Fruit fly (Drosophila melanogaster) whole organism, embryonic: ENCODE measurements around the gene CG31677.

Experiments
- Asciz ChIP-seq: fragments of 200-800 bp; sonication (Bioruptor generic); optimal IDR thresholded peaks from 2 replicates; lab custom pipeline; 2017; ENCODE audit warnings: missing biosample characterization, mild to moderate bottlenecking, missing genetic modification characterization, missing genetic modification reagents
- Blimp-1 ChIP-seq: fragments of 200-800 bp; sonication (Bioruptor generic); optimal IDR thresholded peaks from 3 replicates; lab custom pipeline; 2018; ENCODE audit warnings: missing biosample characterization, missing genetic modification characterization, mild to moderate bottlenecking, moderate library complexity, missing genetic modification reagents
- Bteb2 ChIP-seq: fragments of 200-800 bp; sonication (Bioruptor generic); optimal IDR thresholded peaks from 2 replicates; lab custom pipeline; 2016; ENCODE audit warnings: missing biosample characterization, missing genetic modification characterization
- CG10267 ChIP-seq: fragments of 200-800 bp; sonication (Bioruptor generic); optimal IDR thresholded peaks from 2 replicates; lab custom pipeline; 2018; ENCODE audit warnings: missing biosample characterization, mild to moderate bottlenecking, missing genetic modification characterization, moderate library complexity
- CG12155 ChIP-seq: fragments of 200-800 bp; sonication (Bioruptor generic); optimal IDR thresholded peaks from 3 replicates; lab custom pipeline; 2016; ENCODE audit warnings: missing biosample characterization, missing genetic modification characterization
- CG12236 ChIP-seq: fragments of 200-800 bp; sonication (Bioruptor generic); optimal IDR thresholded peaks from 2 replicates; lab custom pipeline; 2016; ENCODE audit warnings: missing biosample characterization, missing genetic modification characterization
- CG13624 ChIP-seq: fragments of 200-800 bp; sonication (Bioruptor generic); optimal IDR thresholded peaks from 2 replicates; lab custom pipeline; 2016; ENCODE audit warnings: missing biosample characterization, missing genetic modification characterization
- CG14441 ChIP-seq: fragments of 200-800 bp; sonication (Bioruptor generic); IDR thresholded peaks from 2 replicates; pipeline ENCODE4 v1.3.6; 2022; ENCODE audit warnings: missing biosample characterization, missing genetic modification characterization
- CG15601 ChIP-seq: fragments of 200-800 bp; sonication (Bioruptor generic); optimal IDR thresholded peaks from 3 replicates; lab custom pipeline; 2019; ENCODE audit warnings: missing biosample characterization, mild to moderate bottlenecking, missing genetic modification characterization, moderate library complexity
- CG15696 ChIP-seq: fragments of 200-800 bp; sonication (Bioruptor generic); optimal IDR thresholded peaks from 2 replicates; lab custom pipeline; 2019; ENCODE audit warnings: missing biosample characterization, mild to moderate bottlenecking, missing genetic modification characterization, moderate library complexity
- CG17385 ChIP-seq: fragments of 200-800 bp; sonication (Bioruptor generic); optimal IDR thresholded peaks from 3 replicates; lab custom pipeline; 2018; ENCODE audit warnings: missing biosample characterization, mild to moderate bottlenecking, missing genetic modification characterization
- CG18011 ChIP-seq: fragments of 200-800 bp; sonication (Bioruptor generic); optimal IDR thresholded peaks from 2 replicates; lab custom pipeline; 2017; ENCODE audit warnings: missing biosample characterization, missing genetic modification characterization, mild to moderate bottlenecking, moderate library complexity, missing genotype
- CG18262 ChIP-seq: fragments of 200-800 bp; optimal IDR thresholded peaks from 3 replicates; lab custom pipeline; 2019; ENCODE audit warnings: missing biosample characterization, mild to moderate bottlenecking, missing genetic modification characterization, moderate library complexity
- CG2875 ChIP-seq: fragments of 200-800 bp; sonication (Bioruptor generic); optimal IDR thresholded peaks from 2 replicates; lab custom pipeline; 2017; ENCODE audit warnings: missing biosample characterization, mild to moderate bottlenecking, missing genetic modification characterization, missing genetic modification reagents
- CG31224 ChIP-seq: fragments of 200-800 bp; sonication (Bioruptor generic); IDR thresholded peaks from 2 replicates; pipeline ENCODE4 v1.3.6; 2022; ENCODE audit warnings: missing biosample characterization, missing genetic modification characterization
- CG32767 ChIP-seq: fragments of 200-800 bp; sonication (Bioruptor generic); IDR thresholded peaks from 2 replicates; pipeline ENCODE4 v1.3.6; 2022; ENCODE audit warnings: missing biosample characterization, missing genetic modification characterization
- CG33213 ChIP-seq: fragments of 200-800 bp; sonication (Bioruptor generic); optimal IDR thresholded peaks from 3 replicates; lab custom pipeline; 2016; ENCODE audit warnings: missing biosample characterization, missing genetic modification characterization
- CG34376 ChIP-seq: fragments of 200-800 bp; sonication (Bioruptor generic); optimal IDR thresholded peaks from 2 replicates; lab custom pipeline; 2018; ENCODE audit warnings: missing biosample characterization, mild to moderate bottlenecking, missing genetic modification characterization
- CG3726 ChIP-seq: fragments of 200-800 bp; sonication (Bioruptor generic); IDR thresholded peaks from 3 replicates; pipeline ENCODE4, ENCODE4 v1.3.6; 2022; ENCODE audit warnings: missing biosample characterization, missing genetic modification characterization
- CG4360 ChIP-seq: fragments of 200-800 bp; sonication (Bioruptor generic); IDR thresholded peaks from 2 replicates; pipeline ENCODE4 v1.3.6; 2022; ENCODE audit warnings: missing biosample characterization, missing genetic modification characterization
- CG4820 ChIP-seq: fragments of 200-800 bp; sonication (Bioruptor generic); optimal IDR thresholded peaks from 3 replicates; lab custom pipeline; 2016; ENCODE audit warnings: missing biosample characterization, missing genetic modification characterization
- CG6683 ChIP-seq: fragments of 200-800 bp; sonication (Bioruptor generic); optimal IDR thresholded peaks from 2 replicates; lab custom pipeline; 2017; ENCODE audit warnings: missing biosample characterization, mild to moderate bottlenecking, missing genetic modification characterization, missing genetic modification reagents
- CHES-1-like ChIP-seq: fragments of 200-800 bp; sonication (Bioruptor generic); optimal IDR thresholded peaks from 2 replicates; lab custom pipeline; 2016; ENCODE audit warnings: missing biosample characterization, missing genetic modification characterization
- Chrac-16 ChIP-seq: fragments of 200-800 bp; sonication (Bioruptor generic); optimal IDR thresholded peaks from 3 replicates; lab custom pipeline; 2016; ENCODE audit warnings: missing biosample characterization, missing genetic modification characterization
- E2f2 ChIP-seq: fragments of 200-800 bp; sonication (Bioruptor generic); IDR thresholded peaks from 2 replicates; pipeline ENCODE4 v1.3.6; 2022; ENCODE audit warnings: missing biosample characterization, missing genetic modification characterization
- Fer1 ChIP-seq: fragments of 200-800 bp; sonication (Bioruptor generic); optimal IDR thresholded peaks from 2 replicates; lab custom pipeline; 2017; ENCODE audit warnings: missing biosample characterization, mild to moderate bottlenecking, missing genetic modification characterization
- Jarid2 ChIP-seq: fragments of 200-800 bp; sonication (Bioruptor generic); optimal IDR thresholded peaks from 3 replicates; lab custom pipeline; 2017; ENCODE audit warnings: mild to moderate bottlenecking, missing biosample characterization, missing genetic modification reagents, missing genetic modification characterization
- Max ChIP-seq: fragments of 200-800 bp; sonication (Bioruptor generic); optimal IDR thresholded peaks from 2 replicates; lab custom pipeline; 2016; ENCODE audit warnings: missing biosample characterization, mild to moderate bottlenecking, missing genetic modification characterization
- Neu2 ChIP-seq: fragments of 200-800 bp; sonication (Bioruptor generic); optimal IDR thresholded peaks from 3 replicates; lab custom pipeline; 2016; ENCODE audit warnings: missing biosample characterization, missing genetic modification characterization, borderline replicate concordance
- PHDP ChIP-seq: fragments of 200-800 bp; sonication (Bioruptor generic); optimal IDR thresholded peaks from 3 replicates; lab custom pipeline; 2018; ENCODE audit warnings: missing biosample characterization, mild to moderate bottlenecking, missing genetic modification characterization, moderate library complexity
- Poxn ChIP-seq: fragments of 200-800 bp; sonication (Bioruptor generic); IDR thresholded peaks from 2 replicates; pipeline ENCODE4 v1.3.6; 2022; ENCODE audit warnings: missing biosample characterization, missing genetic modification characterization
- Side ChIP-seq: fragments of 200-800 bp; sonication (Bioruptor generic); optimal IDR thresholded peaks from 2 replicates; lab custom pipeline; 2016; ENCODE audit warnings: missing biosample characterization, missing genetic modification characterization
- Six4 ChIP-seq: fragments of 200-800 bp; sonication (Bioruptor generic); optimal IDR thresholded peaks from 2 replicates; lab custom pipeline; 2016; ENCODE audit warnings: missing biosample characterization, missing genetic modification characterization
- Taf1 ChIP-seq: fragments of 200-800 bp; sonication (Bioruptor generic); IDR thresholded peaks from 2 replicates; pipeline ENCODE4 v1.3.6; 2022; ENCODE audit warnings: missing biosample characterization, missing genetic modification characterization
- Xbp1 ChIP-seq: fragments of 200-800 bp; sonication (Bioruptor generic); optimal IDR thresholded peaks from 3 replicates; lab custom pipeline; 2016; ENCODE audit warnings: missing biosample characterization, mild to moderate bottlenecking, missing genetic modification characterization
- al ChIP-seq: fragments of 200-800 bp; sonication (Bioruptor generic); IDR thresholded peaks from 2 replicates; pipeline ENCODE4 v1.3.6; 2022; ENCODE audit warnings: missing biosample characterization, missing genetic modification characterization
- bsh ChIP-seq, 2 experiments: fragments of 200-800 bp; sonication (Bioruptor generic); optimal IDR thresholded peaks; 2 replicates each; lab custom pipeline; 2017 to 2018; ENCODE audit warnings: mild to moderate bottlenecking in 2 of 2, missing biosample characterization in 2 of 2, missing genetic modification characterization in 2 of 2, moderate library complexity in 1 of 2
- croc ChIP-seq: fragments of 200-800 bp; sonication (Bioruptor generic); conservative IDR thresholded peaks from 3 replicates; pipeline ENCODE4 v1.3.6; 2022; ENCODE audit warnings: missing biosample characterization, missing genetic modification characterization
- crp ChIP-seq, 2 experiments: fragments of 200-800 bp; sonication (Bioruptor generic); optimal IDR thresholded peaks; 2 replicates in 1 of 2; 3 replicates in 1 of 2; lab custom pipeline; 2017; ENCODE audit warnings: missing biosample characterization in 2 of 2, missing genetic modification characterization in 2 of 2, mild to moderate bottlenecking in 1 of 2, moderate library complexity in 1 of 2
- dati ChIP-seq: fragments of 200-800 bp; sonication (Bioruptor generic); IDR thresholded peaks from 2 replicates; pipeline ENCODE4 v1.3.6; 2022; ENCODE audit warnings: missing biosample characterization, missing genetic modification characterization
- dysf ChIP-seq: fragments of 200-800 bp; sonication (Bioruptor generic); IDR thresholded peaks from 3 replicates; pipeline ENCODE4 v1.3.6; 2022; ENCODE audit warnings: missing biosample characterization, missing genetic modification characterization
- eve ChIP-seq, 2 experiments: fragments of >200 bp; optimal IDR thresholded peaks; 2 replicates each; lab custom pipeline; 2017; ENCODE audit warnings: missing biosample characterization in 2 of 2, missing genetic modification characterization in 2 of 2
- lola ChIP-seq, 3 experiments: fragments of >200 bp in 2 of 3; fragments of 200-800 bp in 1 of 3; sonication (Bioruptor generic) in 1 of 3; optimal IDR thresholded peaks; 2 replicates each; lab custom pipeline; 2017 to 2019; ENCODE audit warnings: missing biosample characterization in 3 of 3, missing genetic modification characterization in 3 of 3, mild to moderate bottlenecking in 1 of 3, moderate library complexity in 1 of 3
- nerfin-2 ChIP-seq: fragments of 200-800 bp; sonication (Bioruptor generic); IDR thresholded peaks from 2 replicates; pipeline ENCODE4 v1.3.6; 2022; ENCODE audit warnings: missing biosample characterization, missing genetic modification characterization; ENCODE audit not compliant: partially characterized antibody
- pan ChIP-seq, 4 experiments: fragments of >200 bp in 3 of 4; fragments of 200-800 bp in 1 of 4; sonication (Bioruptor generic) in 1 of 4; optimal IDR thresholded peaks in 3 of 4; IDR thresholded peaks in 1 of 4; 2 replicates each; pipeline versions ENCODE4 v1.3.6 to Lab custom; 2017 to 2022; ENCODE audit warnings: missing biosample characterization in 2 of 4, missing genetic modification characterization in 2 of 4, mixed read lengths in 1 of 4
- pum ChIP-seq: fragments of 200-800 bp; sonication (Bioruptor generic); optimal IDR thresholded peaks from 2 replicates; lab custom pipeline; 2016; ENCODE audit warnings: missing biosample characterization, missing genetic modification characterization
- row ChIP-seq: fragments of 200-800 bp; sonication (Bioruptor generic); IDR thresholded peaks from 3 replicates; pipeline ENCODE4 v1.3.6; 2022; ENCODE audit warnings: missing biosample characterization, missing genetic modification characterization
- sens ChIP-seq: fragments of 200-800 bp; sonication (Bioruptor generic); peaks from one replicate; lab custom pipeline; 2016; ENCODE audit warnings: missing biosample characterization, missing genetic modification characterization
- twi ChIP-seq: fragments of 200-800 bp; optimal IDR thresholded peaks from 2 replicates; lab custom pipeline; 2019; ENCODE audit warnings: missing biosample characterization, mild to moderate bottlenecking, missing genetic modification characterization, moderate library complexity

The CG31677 gene

DNA sequence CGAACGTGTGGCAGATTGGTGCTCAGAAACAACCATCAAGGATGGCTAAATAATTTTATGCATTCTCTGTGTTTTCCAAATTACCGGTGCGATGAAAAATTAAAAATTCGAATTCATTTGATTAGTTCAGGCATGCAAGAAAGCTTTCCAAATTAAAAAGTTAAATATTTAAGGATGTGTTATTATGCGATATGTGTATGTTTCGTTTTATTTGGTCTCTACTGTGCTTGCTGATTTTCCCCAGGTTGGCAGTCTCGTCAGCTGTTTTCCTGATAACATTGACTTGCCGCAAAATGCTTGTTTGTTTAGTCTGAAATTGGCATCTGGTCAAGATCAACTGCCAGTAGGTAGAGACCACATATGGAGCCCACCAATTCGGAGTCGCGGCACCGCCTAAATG lies 45.9 kb upstream of the CG31677 start, which contains the start of gene CG2611 (continued):
- TF ChIP-seq pan (optimal IDR thresholded peaks at IDR 0.05; lab: Kevin White, UChicago) (no peak), pan (GFP tag; optimal IDR thresholded peaks at IDR 0.05 in 1 of 2, IDR thresholded peaks at IDR 0.05 in 1 of 2) (peak in 1 of 2 experiments; percentile 59), PHDP (tag; lab: Kevin White, UChicago) (no peak), CG14441 (GFP tag; lab: Robert Waterston, UW) (peak; percentile 67), CG15696 (peak; percentile 37), sens (GFP tag; lab: Kevin White, UChicago) (peak; percentile 93), CG15601 (no peak), CG34376 (GFP tag; lab: Kevin White, UChicago) (peak; percentile 22), Taf1 (no peak), Xbp1 (GFP tag; lab: Kevin White, UChicago) (peak; percentile 60), CG4820 (GFP tag; lab: Kevin White, UChicago) (peak; percentile 37), pum (GFP tag; lab: Kevin White, UChicago) (peak; percentile 50), Six4 (peak; percentile 28), Side (GFP tag; lab: Kevin White, UChicago) (peak; percentile 31), croc (no peak), CG12236 (GFP tag; lab: Kevin White, UChicago) (peak; percentile 24), al (GFP tag; lab: Robert Waterston, UW) (peak; percentile 49; the same call in 1 of the 2 replicates), CG4360 (GFP tag; lab: Robert Waterston, UW) (0 out of 2 replicates have a peak, but pooled peaks have one; percentile 9), Bteb2 (peak; percentile 3), dysf (GFP tag; lab: Robert Waterston, UW) (0 out of 3 replicates have a peak, but pooled peaks have one; percentile 44), CG31224 (no peak), CG18011 (GFP tag; lab: Kevin White, UChicago) (peak; percentile 16), CG13624 (GFP tag; lab: Kevin White, UChicago) (peak; percentile 60), row (GFP tag; lab: Robert Waterston, UW) (peak; percentile 92), eve (GFP tag; optimal IDR thresholded peaks at IDR 0.05; lab: Kevin White, UChicago) (no peak), Chrac-16 (GFP tag; lab: Kevin White, UChicago) (peak; percentile 60), Asciz (GFP tag; lab: Kevin White, UChicago) (peak; percentile 29), CHES-1-like (GFP tag; lab: Kevin White, UChicago) (peak; percentile 65), Poxn (GFP tag; lab: Robert Waterston, UW) (no peak), crp (GFP tag; optimal IDR thresholded peaks at IDR 0.05; lab: Kevin White, UChicago) (peak; percentile 72 to 95), CG18262 (tag; lab: Kevin White, UChicago) (peak; percentile 45), CG12155 (GFP tag; lab: Kevin White, UChicago) (peak; percentile 46), CG32767 (no peak), E2f2 (GFP tag; lab: Robert Waterston, UW) (peak; percentile 43), bsh (GFP tag; optimal IDR thresholded peaks at IDR 0.05; lab: Kevin White, UChicago) (peak in 1 of 2 experiments; percentile 46), CG33213 (GFP tag; lab: Kevin White, UChicago) (peak; percentile 36), CG2875 (GFP tag; lab: Kevin White, UChicago) (peak; percentile 5), Neu2 (peak; percentile 3), twi (tag; lab: Kevin White, UChicago) (peak; percentile 13), CG17385 (GFP tag; lab: Kevin White, UChicago) (peak; percentile 30), Jarid2 (GFP tag; lab: Kevin White, UChicago) (no peak), CG6683 (no peak), nerfin-2 (GFP tag; lab: Robert Waterston, UW) (no peak), Fer1 (GFP tag; lab: Kevin White, UChicago) (peak; percentile 38), Max (GFP tag; lab: Kevin White, UChicago) (peak; percentile 46), CG3726 (no peak), dati (0 out of 2 replicates have a peak, but pooled peaks have one; percentile 42), lola (GFP tag; optimal IDR thresholded peaks at IDR 0.05; lab: Kevin White, UChicago) (peak in 1 of 3 experiments; percentile 35), Blimp-1 (no peak), CG10267 (tag; lab: Kevin White, UChicago) (peak; percentile 21)
